Fruit fly (Drosophila melanogaster): ENCODE results near the gene CG1907.

DNA sequence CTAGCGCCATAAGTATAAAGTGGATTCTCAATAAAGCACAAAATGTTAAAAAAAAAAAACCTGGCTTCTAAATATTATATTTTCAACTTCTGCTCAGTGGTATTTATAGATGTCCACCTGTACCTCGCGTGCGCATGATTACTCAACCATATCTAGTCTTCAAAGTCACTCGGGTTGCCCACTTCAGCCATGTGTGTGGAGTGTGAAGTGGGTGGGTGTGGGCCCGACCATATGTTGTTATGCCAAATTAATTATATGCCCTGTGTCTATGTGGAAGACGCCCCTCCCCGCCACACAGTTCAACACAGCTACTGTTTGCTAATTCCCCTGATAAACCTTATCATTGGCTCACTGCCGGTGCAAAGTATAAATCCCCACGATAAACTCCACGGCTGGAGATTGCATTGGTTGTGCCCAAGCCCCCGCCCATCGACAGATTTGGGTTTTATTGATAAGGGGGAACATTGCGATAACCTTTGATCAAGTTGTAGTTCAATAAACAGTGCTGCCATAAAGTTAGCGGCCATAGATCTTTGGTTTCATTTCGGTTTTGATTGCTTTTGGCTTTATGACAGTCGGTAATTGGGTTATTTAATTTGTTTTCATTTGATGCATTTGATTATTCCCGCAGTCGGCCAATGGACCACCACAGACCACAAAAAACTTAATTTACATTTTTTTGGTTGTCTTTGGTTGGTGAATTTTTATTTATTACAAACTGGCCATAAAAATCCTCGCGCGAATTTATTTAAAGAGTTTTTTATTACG lies 2.0 kb downstream of the CG1907 start:
- TF ChIP-seq ewg (GFP tag; optimal IDR thresholded peaks at IDR 0.05) (no peak), CG9727 (GFP tag; optimal IDR thresholded peaks at IDR 0.05) (no peak), sr (GFP tag; IDR thresholded peaks at IDR 0.05) (no peak), Nf-YA (GFP tag; IDR thresholded peaks at IDR 0.05) (no peak), NC2β (GFP tag; optimal IDR thresholded peaks at IDR 0.05) (no peak)
